Worm (Caenorhabditis elegans) whole organism, mixed stage, embryonic: Measurements from ENCODE around the gene ilys-6.

Experiments
- M03D4.4 ChIP-seq: sonication (generic microtip); optimal IDR thresholded peaks from 2 replicates; lab custom pipeline; 2017; ENCODE audit warnings: mild to moderate bottlenecking, missing genetic modification characterization, missing compliant biosample characterization
- bed-3 ChIP-seq: fragments of 200-800 bp; sonication (Bioruptor generic); optimal IDR thresholded peaks from 3 replicates; lab custom pipeline; 2018; ENCODE audit warnings: mild to moderate bottlenecking, missing genetic modification characterization, moderate library complexity, missing compliant biosample characterization
- blmp-1 ChIP-seq: fragments of 150-350 bp; optimal IDR thresholded peaks from 2 replicates; lab custom pipeline; 2014; ENCODE audit warnings: missing biosample characterization, missing genetic modification characterization
- ceh-39 ChIP-seq: fragments of 150-350 bp; optimal IDR thresholded peaks from 2 replicates; lab custom pipeline; 2014; ENCODE audit warnings: missing biosample characterization, missing genetic modification characterization
- ceh-43 ChIP-seq: fragments of 200-800 bp; sonication (Bioruptor generic); optimal IDR thresholded peaks from 2 replicates; lab custom pipeline; 2018; ENCODE audit warnings: mild to moderate bottlenecking, missing genetic modification characterization, moderate library complexity, missing compliant biosample characterization
- ceh-83 ChIP-seq: fragments of 200-800 bp; sonication (Bioruptor generic); optimal IDR thresholded peaks from 2 replicates; lab custom pipeline; 2018; ENCODE audit warnings: mild to moderate bottlenecking, missing genetic modification characterization, missing compliant biosample characterization
- ces-1 ChIP-seq: fragments of 150-350 bp; optimal IDR thresholded peaks from 2 replicates; lab custom pipeline; 2014; ENCODE audit warnings: missing biosample characterization, missing genetic modification reagents, missing genetic modification characterization
- cnd-1 ChIP-seq: fragments of 200-800 bp; sonication (Bioruptor generic); optimal IDR thresholded peaks from 2 replicates; lab custom pipeline; 2018; ENCODE audit warnings: mild to moderate bottlenecking, missing genetic modification characterization, missing compliant biosample characterization
- drap-1 ChIP-seq: fragments of 200-800 bp; sonication (Bioruptor generic); optimal IDR thresholded peaks from 3 replicates; lab custom pipeline; 2018; ENCODE audit warnings: mild to moderate bottlenecking, missing genetic modification characterization, missing compliant biosample characterization
- flh-1 ChIP-seq: fragments of 200-800 bp; sonication (Bioruptor generic); optimal IDR thresholded peaks from 2 replicates; lab custom pipeline; 2018; ENCODE audit warnings: mild to moderate bottlenecking, missing genetic modification characterization, moderate library complexity, missing compliant biosample characterization
- ham-2 ChIP-seq: fragments of 200-800 bp; sonication (Bioruptor generic); optimal IDR thresholded peaks from 2 replicates; lab custom pipeline; 2018; ENCODE audit warnings: mild to moderate bottlenecking, missing genetic modification characterization, missing compliant biosample characterization
- hlh-1 ChIP-seq: fragments of 150-350 bp; optimal IDR thresholded peaks from 2 replicates; lab custom pipeline; 2014; ENCODE audit warnings: missing biosample characterization, missing genetic modification reagents, missing genetic modification characterization
- lin-13 ChIP-seq: fragments of 150-350 bp; optimal IDR thresholded peaks from 2 replicates; lab custom pipeline; 2014; ENCODE audit warnings: missing biosample characterization, missing genetic modification characterization
- lin-32 ChIP-seq: fragments of 200-800 bp; sonication (Bioruptor generic); optimal IDR thresholded peaks from 2 replicates; lab custom pipeline; 2018; ENCODE audit warnings: mild to moderate bottlenecking, missing genetic modification characterization, missing compliant biosample characterization
- lsy-2 ChIP-seq: fragments of 150-350 bp; optimal IDR thresholded peaks from 2 replicates; lab custom pipeline; 2014; ENCODE audit warnings: missing biosample characterization, missing genetic modification characterization
- mab-5 ChIP-seq: fragments of 150-350 bp; optimal IDR thresholded peaks from 2 replicates; lab custom pipeline; 2014; ENCODE audit warnings: missing biosample characterization, missing genetic modification characterization
- mep-1 ChIP-seq: fragments of 150-350 bp; optimal IDR thresholded peaks from 2 replicates; lab custom pipeline; 2017; ENCODE audit warnings: missing biosample characterization, missing genetic modification reagents, missing genetic modification characterization, inconsistent platforms
- mls-2 ChIP-seq: sonication (generic microtip); optimal IDR thresholded peaks from 2 replicates; lab custom pipeline; 2016; ENCODE audit warnings: mild to moderate bottlenecking, missing genetic modification characterization, moderate library complexity, missing compliant biosample characterization
- nhr-12 ChIP-seq: fragments of 150-350 bp; optimal IDR thresholded peaks from 2 replicates; lab custom pipeline; 2014; ENCODE audit warnings: missing biosample characterization, missing genetic modification characterization
- nhr-2 ChIP-seq: fragments of 150-350 bp; optimal IDR thresholded peaks from 2 replicates; lab custom pipeline; 2014; ENCODE audit warnings: missing biosample characterization, missing genetic modification characterization
- nhr-237 ChIP-seq: fragments of 150-350 bp; optimal IDR thresholded peaks from 2 replicates; lab custom pipeline; 2014; ENCODE audit warnings: missing biosample characterization, missing genetic modification characterization
- nhr-28 ChIP-seq: fragments of 150-350 bp; optimal IDR thresholded peaks from 2 replicates; lab custom pipeline; 2014; ENCODE audit warnings: missing biosample characterization, missing genetic modification characterization
- nhr-76 ChIP-seq: sonication (generic microtip); optimal IDR thresholded peaks from 2 replicates; lab custom pipeline; 2017; ENCODE audit warnings: missing biosample characterization, missing genetic modification characterization
- pha-4 ChIP-seq: fragments of 150-350 bp; optimal IDR thresholded peaks from 2 replicates; lab custom pipeline; 2018; ENCODE audit warnings: missing biosample characterization, missing genetic modification reagents, missing genetic modification characterization
- sem-2 ChIP-seq: fragments of 200-800 bp; sonication (Bioruptor generic); optimal IDR thresholded peaks from 2 replicates; lab custom pipeline; 2018; ENCODE audit warnings: mild to moderate bottlenecking, missing genetic modification characterization, missing compliant biosample characterization
- sptf-1 ChIP-seq: sonication (generic microtip); optimal IDR thresholded peaks from 2 replicates; lab custom pipeline; 2017; ENCODE audit warnings: mild to moderate bottlenecking, missing genetic modification characterization, moderate library complexity, missing compliant biosample characterization
- tbx-8 ChIP-seq: fragments of 200-800 bp; sonication (Bioruptor generic); optimal IDR thresholded peaks from 2 replicates; lab custom pipeline; 2018; ENCODE audit warnings: mild to moderate bottlenecking, missing genetic modification characterization, moderate library complexity, missing compliant biosample characterization
- unc-120 ChIP-seq: sonication (generic microtip); optimal IDR thresholded peaks from 2 replicates; lab custom pipeline; 2017; ENCODE audit warnings: missing genetic modification characterization, missing compliant biosample characterization; ENCODE audit not compliant: poor library complexity, severe bottlenecking
- unc-39 ChIP-seq: fragments of 150-350 bp; optimal IDR thresholded peaks from 2 replicates; lab custom pipeline; 2014; ENCODE audit warnings: missing biosample characterization, missing genetic modification characterization
- unc-62 ChIP-seq: fragments of 150-350 bp; optimal IDR thresholded peaks from 2 replicates; lab custom pipeline; 2014; ENCODE audit warnings: missing biosample characterization, missing genetic modification reagents, missing genetic modification characterization
- zip-8 ChIP-seq: fragments of 150-350 bp; optimal IDR thresholded peaks from 2 replicates; lab custom pipeline; 2014; ENCODE audit warnings: missing biosample characterization, missing genetic modification characterization
- ztf-11 ChIP-seq: fragments of 150-350 bp; optimal IDR thresholded peaks from 2 replicates; lab custom pipeline; 2014; ENCODE audit warnings: missing biosample characterization, missing genetic modification characterization

ilys-6 gene

ce11 chrIV:4032350-4032749, 31.1 kb downstream of the ilys-6 start:
- TF ChIP-seq lsy-2 (tag; lab: Kevin White, UChicago) = no peak
- no peak for TF ChIP-seq tbx-8 (GFP tag; lab: Kevin White, UChicago)
- TF ChIP-seq M03D4.4 (tag; lab: Kevin White, UChicago) = no peak
- no peak for TF ChIP-seq bed-3 (GFP tag; lab: Kevin White, UChicago)
- no peak for TF ChIP-seq mep-1
- TF ChIP-seq mab-5 (tag; lab: Kevin White, UChicago) = no peak
- no peak for TF ChIP-seq flh-1 (GFP tag; lab: Kevin White, UChicago)
- no peak for TF ChIP-seq sem-2
- no peak for TF ChIP-seq ztf-11
- TF ChIP-seq ceh-43 (GFP tag; lab: Kevin White, UChicago) = no peak
- TF ChIP-seq drap-1 = no peak
- TF ChIP-seq mls-2 (tag; lab: Kevin White, UChicago) = no peak
- no peak for TF ChIP-seq ces-1 (GFP tag; lab: Kevin White, UChicago)
- no peak for TF ChIP-seq hlh-1 (tag; lab: Kevin White, UChicago)
- no peak for TF ChIP-seq sptf-1 (tag; lab: Kevin White, UChicago)
- TF ChIP-seq lin-13 (tag; lab: Kevin White, UChicago) = no peak

DNA sequence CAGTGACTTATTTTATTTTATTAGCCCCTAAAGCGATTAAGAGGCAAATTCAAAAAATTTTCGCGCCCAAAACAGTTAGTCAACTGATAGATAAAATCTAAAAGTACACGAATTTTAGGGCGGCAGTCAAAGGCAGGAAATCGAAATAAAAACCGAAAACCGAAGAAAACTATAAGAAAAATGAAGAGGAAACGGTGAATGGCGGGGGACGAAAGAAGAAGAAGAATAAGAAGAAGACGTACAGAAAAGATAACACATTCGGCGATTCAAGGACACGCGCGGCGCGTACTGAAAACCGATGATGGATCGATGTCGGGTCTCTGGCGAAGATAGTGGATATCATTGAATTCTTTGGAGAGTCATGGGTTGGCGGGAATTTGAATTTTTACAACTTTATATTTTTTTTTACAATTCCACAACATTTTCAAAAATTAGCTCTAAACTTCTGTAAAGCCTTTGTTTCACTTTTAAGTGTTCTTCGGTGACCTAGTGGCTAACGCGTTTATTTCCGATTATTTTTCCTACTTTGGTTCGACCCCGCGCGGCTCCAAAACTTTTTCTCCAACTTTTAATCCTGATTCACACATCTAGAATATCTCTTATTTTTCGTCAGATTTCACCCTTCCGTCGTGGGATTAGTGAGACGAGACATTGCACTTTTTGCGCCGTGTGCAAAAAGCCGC, 32.4 kb downstream of the ilys-6 start:
- TF ChIP-seq ztf-11 (no peak), mep-1 (no peak), zip-8 (tag; lab: Kevin White, UChicago) (no peak), blmp-1 (tag; lab: Kevin White, UChicago) (no peak), nhr-76 (tag; lab: Kevin White, UChicago) (no peak), bed-3 (GFP tag; lab: Kevin White, UChicago) (no peak), sptf-1 (tag; lab: Kevin White, UChicago) (no peak), pha-4 (no peak), flh-1 (GFP tag; lab: Kevin White, UChicago) (no peak), cnd-1 (tag; lab: Kevin White, UChicago) (no peak), nhr-2 (tag; lab: Kevin White, UChicago) (no peak), ham-2 (no peak)

DNA sequence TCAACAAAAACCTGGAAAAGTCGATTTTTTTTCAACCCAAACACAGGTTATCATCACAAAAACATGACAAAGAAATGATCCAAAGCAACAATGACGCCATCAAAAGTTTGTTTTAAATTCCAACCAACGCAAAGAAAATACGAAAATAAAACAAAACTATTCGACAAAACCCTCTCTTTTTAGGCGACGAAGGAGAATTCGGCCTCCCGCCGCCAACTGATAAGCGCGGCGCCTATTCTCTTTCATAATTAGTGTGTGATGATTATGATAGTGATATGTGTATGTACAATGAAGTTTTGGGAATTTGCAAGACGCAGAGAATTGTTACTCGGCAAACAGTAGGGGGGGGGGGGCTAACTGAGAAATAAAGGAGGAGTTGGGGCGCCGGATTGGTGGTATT, 34.2 kb downstream of the ilys-6 start:
- no peak for TF ChIP-seq nhr-237
- no peak for TF ChIP-seq pha-4
- no peak for TF ChIP-seq drap-1
- no peak for TF ChIP-seq ztf-11
- no peak for TF ChIP-seq mls-2 (tag; lab: Kevin White, UChicago)
- TF ChIP-seq blmp-1 (tag; lab: Kevin White, UChicago) = no peak
- no peak for TF ChIP-seq sptf-1 (tag; lab: Kevin White, UChicago)
- TF ChIP-seq unc-39 (tag; lab: Kevin White, UChicago) = no peak
- TF ChIP-seq ceh-83 (GFP tag; lab: Kevin White, UChicago) = no peak
- no peak for TF ChIP-seq tbx-8 (GFP tag; lab: Kevin White, UChicago)
- TF ChIP-seq mep-1 = no peak
- no peak for TF ChIP-seq nhr-12
- TF ChIP-seq ceh-39 (tag; lab: Kevin White, UChicago) = no peak
- TF ChIP-seq lsy-2 (tag; lab: Kevin White, UChicago) = no peak
- no peak for TF ChIP-seq nhr-28
- TF ChIP-seq unc-62 (GFP tag; lab: Kevin White, UChicago) = no peak
- no peak for TF ChIP-seq nhr-2 (tag; lab: Kevin White, UChicago)
- no peak for TF ChIP-seq bed-3 (GFP tag; lab: Kevin White, UChicago)
- TF ChIP-seq flh-1 (GFP tag; lab: Kevin White, UChicago) = no peak
- TF ChIP-seq ces-1 (GFP tag; lab: Kevin White, UChicago) = no peak

ce11 chrIV:4028177-4028576, 35.3 kb downstream of the ilys-6 start:
- no peak for TF ChIP-seq lin-32
- TF ChIP-seq unc-120 (tag; lab: Kevin White, UChicago) = peak; percentile 89
- TF ChIP-seq ceh-83 (GFP tag; lab: Kevin White, UChicago) = no peak
- peak; percentile 10 for TF ChIP-seq drap-1
- no peak for TF ChIP-seq mls-2 (tag; lab: Kevin White, UChicago)
- TF ChIP-seq unc-62 (GFP tag; lab: Kevin White, UChicago) = peak; percentile 55
- peak; percentile 21 for TF ChIP-seq hlh-1 (tag; lab: Kevin White, UChicago)
- no peak for TF ChIP-seq nhr-28
- TF ChIP-seq nhr-12 = no peak
- peak; percentile 1 for TF ChIP-seq pha-4
- TF ChIP-seq blmp-1 (tag; lab: Kevin White, UChicago) = no peak
